Fruit fly (Drosophila melanogaster): ENCODE measurements around the gene CG12659.

DNA sequence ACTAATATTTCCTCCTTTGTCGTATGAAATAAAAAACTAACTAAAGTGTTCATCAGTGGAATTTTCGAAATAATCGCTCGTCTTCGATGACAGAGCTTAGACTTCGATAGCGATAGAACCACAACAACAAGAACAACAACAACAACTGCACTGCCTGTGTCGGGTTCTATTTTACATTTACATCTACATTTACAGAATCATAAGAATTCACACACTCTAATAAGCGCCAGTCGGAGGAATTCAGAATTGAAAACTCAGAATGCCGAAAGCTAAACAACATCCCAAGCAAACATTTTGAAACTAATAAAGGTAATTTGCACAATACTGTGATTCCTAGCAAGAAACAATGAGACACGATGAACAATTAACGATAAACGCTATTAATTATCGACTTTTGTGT is 37.2 kb downstream of the CG12659 start:
- no peak for TF ChIP-seq jim (GFP tag; optimal IDR thresholded peaks at IDR 0.05)
- TF ChIP-seq Abd-B (GFP tag; optimal IDR thresholded peaks at IDR 0.05): no peak
- TF ChIP-seq Mio (GFP tag; optimal IDR thresholded peaks at IDR 0.05): no peak
- no peak for TF ChIP-seq h (GFP tag; optimal IDR thresholded peaks at IDR 0.05)
- no peak for TF ChIP-seq tai (GFP tag; optimal IDR thresholded peaks at IDR 0.05)
